Worm (Caenorhabditis elegans) whole organism, midembryonic: ENCODE measurements around the gene cup-16.

ENCODE experiments used
- flt-1 ChIP-seq: fragments of 200-800 bp; sonication (Bioruptor generic); IDR thresholded peaks from 2 replicates; pipeline ENCODE4 v1.3.6; 2022; ENCODE audit warnings: missing genetic modification characterization, missing compliant biosample characterization
- ztf-29 ChIP-seq: fragments of 200-800 bp; sonication (Bioruptor generic); IDR thresholded peaks from 2 replicates; pipeline ENCODE4 v1.3.6; 2022; ENCODE audit warnings: missing genetic modification reagents, missing genetic modification characterization, missing compliant biosample characterization

DNA sequence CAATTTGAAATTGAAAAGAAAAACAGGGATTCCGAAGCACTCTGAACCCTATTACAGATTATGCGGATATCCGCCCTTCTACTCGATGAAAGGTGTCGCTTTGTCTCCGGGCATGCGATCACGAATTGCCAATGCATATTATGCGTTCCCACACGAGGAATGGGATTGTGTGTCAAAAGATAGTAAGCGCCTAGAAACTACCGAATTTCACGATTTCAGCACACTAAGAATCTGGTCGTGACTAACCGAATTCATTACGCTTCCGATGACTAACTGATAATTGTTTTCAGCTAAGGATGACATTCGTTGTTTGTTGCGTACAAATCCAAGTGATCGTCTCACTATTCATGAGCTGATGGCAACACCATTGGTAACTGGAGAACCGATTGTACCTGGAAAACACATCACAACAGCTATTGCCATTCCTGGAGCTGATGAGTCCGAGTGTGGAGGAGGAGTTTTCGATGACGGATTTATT is 39.4 kb downstream of the cup-16 start:
- TF ChIP-seq ztf-29 (GFP tag; lab: Robert Waterston, UW) (no peak), flt-1 (GFP tag; lab: Robert Waterston, UW) (no peak)
